Worm (Caenorhabditis elegans): ENCODE data around the gene K07F5.16.

Gene K07F5.16

DNA sequence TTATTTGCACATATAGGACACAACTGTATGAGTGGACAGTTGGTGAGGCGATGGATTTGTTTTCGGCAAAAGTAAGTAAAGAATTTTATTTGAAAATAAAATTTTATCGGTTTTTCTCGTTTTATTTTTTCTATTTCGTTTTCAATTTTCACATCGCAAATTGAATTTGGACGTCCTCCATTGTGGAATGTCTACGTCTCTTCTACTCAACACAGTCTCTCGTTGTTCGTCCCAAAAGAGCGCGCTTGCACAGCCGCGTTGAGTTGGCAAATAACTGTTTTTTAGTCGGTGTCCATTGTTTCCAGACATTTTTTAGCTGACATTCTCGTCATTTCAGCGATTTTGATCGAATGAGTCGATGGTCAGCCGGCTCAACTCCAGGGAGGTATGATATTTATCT lies 35.3 kb downstream of the K07F5.16 start:
- TF ChIP-seq ces-1 (GFP tag; optimal IDR thresholded peaks at IDR 0.05) = peak; percentile 93
- TF ChIP-seq ceh-39 (tag; optimal IDR thresholded peaks at IDR 0.05) = no peak
- peak; percentile 3 for TF ChIP-seq unc-120 (tag; optimal IDR thresholded peaks at IDR 0.05; ENCODE audit: poor library complexity, severe bottlenecking)
- TF ChIP-seq lin-13 (tag; optimal IDR thresholded peaks at IDR 0.05) = no peak
- no peak for TF ChIP-seq nhr-12 (tag; optimal IDR thresholded peaks at IDR 0.05)
- TF ChIP-seq unc-39 (tag; optimal IDR thresholded peaks at IDR 0.05) = no peak

DNA sequence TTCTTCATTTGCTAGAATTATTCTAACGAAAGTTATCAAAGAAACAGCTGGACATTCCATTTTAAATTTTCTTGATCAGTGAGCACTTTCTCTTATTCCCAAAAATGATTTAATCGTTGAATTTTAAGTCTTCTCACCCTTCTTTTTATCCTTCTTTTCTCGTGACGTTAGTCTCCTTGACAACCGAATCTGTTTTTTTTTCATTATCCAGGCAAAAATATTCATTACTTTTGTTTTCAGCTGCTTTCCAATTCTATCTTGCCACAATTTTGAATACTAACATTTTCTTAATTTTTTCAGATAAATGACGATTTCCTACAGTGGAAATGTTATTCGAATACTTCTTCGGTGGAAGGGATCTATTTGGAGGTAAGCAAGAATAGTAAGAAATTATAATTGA lies 39.7 kb downstream of the K07F5.16 start, which contains the start of gene best-13:
TSS of gene best-13 (plus strand) at position 301 of the 400 bp plus-strand sequence.
- no peak for TF ChIP-seq unc-62 (GFP tag; optimal IDR thresholded peaks at IDR 0.05)
- TF ChIP-seq ces-1 (GFP tag; optimal IDR thresholded peaks at IDR 0.05) = no peak
- TF ChIP-seq lsy-2 (tag; optimal IDR thresholded peaks at IDR 0.05) = no peak
- no peak for TF ChIP-seq hlh-1 (tag; optimal IDR thresholded peaks at IDR 0.05)

DNA sequence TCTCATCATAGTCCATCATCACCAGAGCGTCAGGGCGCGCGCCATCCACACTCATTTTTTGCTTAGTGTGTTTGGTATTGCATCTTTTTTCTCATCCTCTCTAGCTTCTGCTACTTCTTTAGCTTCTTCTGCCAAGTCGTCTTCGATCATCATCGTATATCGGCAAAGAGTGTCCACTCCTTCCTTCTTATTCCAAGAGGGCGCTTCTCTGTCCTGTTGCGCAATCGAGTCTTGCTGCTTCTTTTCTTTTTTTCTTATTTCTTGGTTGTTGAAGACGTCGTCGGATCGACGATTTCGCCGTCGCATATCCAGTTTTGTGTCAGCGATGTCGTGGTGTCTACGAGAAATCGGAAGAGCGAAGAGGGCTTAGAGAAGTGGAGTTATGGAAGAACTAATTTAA lies 49.1 kb downstream of the K07F5.16 start:
- peak; percentile 4 for TF ChIP-seq zip-8 (tag; optimal IDR thresholded peaks at IDR 0.05)
- no peak for TF ChIP-seq nhr-237 (tag; optimal IDR thresholded peaks at IDR 0.05)
